Worm (Caenorhabditis elegans) whole organism, L4/young adult: ENCODE data around the gene srsx-37.

Experiments used
- W03F9.2 ChIP-seq: fragments of 150-350 bp; optimal IDR thresholded peaks from 2 replicates; lab custom pipeline; 2014; ENCODE audit warnings: missing biosample characterization, missing genetic modification characterization
- dao-5 ChIP-seq: sonication (generic microtip); optimal IDR thresholded peaks from 2 replicates; lab custom pipeline; 2016; ENCODE audit warnings: missing genotype, missing genetic modification characterization, moderate library complexity, missing compliant biosample characterization
- him-1 ChIP-seq: sonication (generic microtip); optimal IDR thresholded peaks from 2 replicates; lab custom pipeline; 2016; ENCODE audit warnings: missing genotype, missing genetic modification reagents, missing genetic modification characterization, missing compliant biosample characterization

DNA sequence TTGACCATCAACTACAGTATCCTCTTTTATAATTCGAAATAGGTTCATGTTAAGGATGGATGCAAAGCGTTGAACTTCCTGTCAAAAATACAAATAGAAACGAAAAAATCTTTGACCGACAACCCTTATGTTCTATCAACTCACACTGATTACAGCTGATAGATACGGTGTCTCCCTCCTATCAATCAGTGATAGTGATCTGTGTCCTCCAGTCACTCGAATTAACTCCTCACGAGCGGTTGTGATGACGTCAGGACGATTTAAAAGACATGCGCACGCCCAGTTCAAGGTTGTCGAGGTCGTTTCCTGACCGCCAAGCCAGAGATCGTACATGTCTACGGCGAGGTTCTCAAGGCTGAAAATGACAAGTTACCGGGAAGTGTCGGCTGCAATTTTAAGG lies 27.0 kb upstream of the srsx-37 start:
- TF ChIP-seq dao-5 (tag; lab: Kevin White, UChicago) (no peak), W03F9.2 (no peak), him-1 (tag; lab: Kevin White, UChicago) (no peak)
